Worm (Caenorhabditis elegans): ENCODE data around the gene pals-21.

The pals-21 gene

DNA sequence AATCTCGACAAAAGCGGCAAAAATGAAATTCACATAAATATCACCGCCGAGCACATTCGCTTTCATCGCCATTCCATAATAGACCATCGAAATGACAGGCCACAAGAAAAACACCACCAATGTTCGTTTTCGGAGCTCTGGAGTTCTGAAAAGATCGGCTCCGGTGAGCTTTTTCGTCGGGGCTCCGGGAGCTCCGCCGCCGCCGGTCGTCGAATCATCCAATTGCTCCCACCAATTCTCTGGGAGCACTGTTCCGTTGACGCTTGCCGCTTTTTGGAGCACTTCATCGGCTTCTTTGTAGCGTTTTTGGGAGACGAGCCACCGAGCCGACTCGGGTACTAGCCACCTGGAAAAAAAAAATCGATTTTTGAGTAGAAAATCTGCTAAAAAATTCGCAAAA is 41.0 kb upstream of the pals-21 start:
- TF ChIP-seq ceh-16 (tag; optimal IDR thresholded peaks at IDR 0.05) (no peak), aly-2 (tag; optimal IDR thresholded peaks at IDR 0.05) (no peak), sea-2 (GFP tag; optimal IDR thresholded peaks at IDR 0.05) (no peak), snpc-4 (tag; optimal IDR thresholded peaks at IDR 0.05) (no peak), nhr-77 (tag; optimal IDR thresholded peaks at IDR 0.05) (no peak), tbx-2 (tag; optimal IDR thresholded peaks at IDR 0.05) (no peak)

DNA sequence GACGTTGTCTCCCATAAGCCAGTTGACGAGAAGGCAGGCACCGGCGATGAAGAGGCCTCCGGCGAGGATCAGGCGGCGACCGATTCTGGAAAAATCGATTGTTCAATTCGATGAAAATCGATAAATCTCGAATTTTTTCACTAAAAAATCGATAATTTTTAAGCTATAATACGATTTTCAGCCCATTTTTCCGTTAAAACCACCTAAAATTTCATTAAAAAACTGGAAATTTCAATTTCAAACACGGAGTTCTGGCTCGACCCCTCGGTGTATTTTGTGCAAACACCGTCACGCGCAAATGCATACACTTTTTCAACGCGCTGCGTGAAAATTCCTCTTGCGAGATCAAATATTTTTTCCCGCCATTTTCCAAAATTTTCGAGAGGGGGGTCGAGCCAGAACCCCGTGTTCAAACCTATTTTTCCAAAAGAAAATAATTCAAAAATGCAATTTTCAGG is 40.0 kb upstream of the pals-21 start:
- TF ChIP-seq ceh-28 (tag; optimal IDR thresholded peaks at IDR 0.05), result peak; percentile 55

DNA sequence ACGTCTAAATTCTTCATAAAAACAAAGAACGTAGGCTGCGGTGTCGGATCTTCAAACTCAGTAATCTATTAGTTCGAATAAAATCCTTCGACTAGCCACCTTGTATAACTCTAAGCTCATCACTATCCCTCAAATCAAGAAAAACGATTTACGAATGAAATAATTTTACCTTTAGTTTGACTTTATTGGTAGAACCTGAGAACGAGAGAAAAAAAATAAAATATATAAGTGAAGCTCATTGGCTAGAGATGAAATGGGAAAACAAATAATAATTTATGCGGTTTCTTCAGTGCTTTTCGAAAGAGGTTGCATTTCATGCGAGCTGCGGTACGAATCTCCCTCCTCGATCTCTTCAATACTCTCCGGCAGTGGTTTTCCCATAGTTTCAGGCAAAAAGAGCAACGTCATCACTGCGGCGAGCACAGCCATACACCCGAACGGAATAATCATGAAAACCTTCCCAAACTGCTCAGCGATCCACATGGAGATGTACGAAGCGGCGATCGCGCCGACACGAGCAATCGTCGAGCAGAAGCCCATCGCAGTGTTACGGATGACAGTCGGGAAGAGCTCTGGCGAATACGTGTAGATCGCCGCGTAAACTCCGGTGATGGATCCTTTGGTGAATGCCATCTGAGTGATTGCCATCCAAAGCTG is 39.4 kb upstream of the pals-21 start:
- no peak for TF ChIP-seq nhr-76 (tag; optimal IDR thresholded peaks at IDR 0.05)
- peak; percentile 19 for TF ChIP-seq unc-62 (GFP tag; optimal IDR thresholded peaks at IDR 0.05)
- peak; percentile 18 for TF ChIP-seq nhr-28 (tag; optimal IDR thresholded peaks at IDR 0.05)
- TF ChIP-seq ZK546.5 (tag; optimal IDR thresholded peaks at IDR 0.05), result peak; percentile 57
- TF ChIP-seq fkh-10 (GFP tag; optimal IDR thresholded peaks at IDR 0.05), result no peak
- TF ChIP-seq elt-1 (tag; optimal IDR thresholded peaks at IDR 0.05), result no peak
- TF ChIP-seq ceh-9 (tag; optimal IDR thresholded peaks at IDR 0.05), result no peak
- TF ChIP-seq sea-2 (GFP tag; optimal IDR thresholded peaks at IDR 0.05), result no peak
- peak; percentile 59 for TF ChIP-seq jun-1 (tag; optimal IDR thresholded peaks at IDR 0.05)
- no peak for TF ChIP-seq eor-1 (tag; optimal IDR thresholded peaks at IDR 0.05)
- peak; percentile 64 for TF ChIP-seq pha-4 (tag; optimal IDR thresholded peaks at IDR 0.05)
- no peak for TF ChIP-seq unc-39 (tag; optimal IDR thresholded peaks at IDR 0.05)
- no peak for TF ChIP-seq nhr-12 (tag; optimal IDR thresholded peaks at IDR 0.05)
- TF ChIP-seq ceh-16 (tag; optimal IDR thresholded peaks at IDR 0.05), result no peak
- TF ChIP-seq lin-39 (tag; optimal IDR thresholded peaks at IDR 0.05), result peak; percentile 16
- TF ChIP-seq elt-3 (tag; optimal IDR thresholded peaks at IDR 0.05), result no peak
- no peak for TF ChIP-seq ztf-4 (tag; optimal IDR thresholded peaks at IDR 0.05)
- peak; percentile 88 for TF ChIP-seq lsy-12 (tag; optimal IDR thresholded peaks at IDR 0.05)
- no peak for TF ChIP-seq ztf-11 (tag; optimal IDR thresholded peaks at IDR 0.05)
- TF ChIP-seq elt-2 (tag; optimal IDR thresholded peaks at IDR 0.05), result peak; percentile 59
- no peak for TF ChIP-seq nhr-67 (tag; optimal IDR thresholded peaks at IDR 0.05)
- no peak for TF ChIP-seq nhr-77 (tag; optimal IDR thresholded peaks at IDR 0.05)
- TF ChIP-seq aly-2 (tag; optimal IDR thresholded peaks at IDR 0.05), result peak; percentile 84
- TF ChIP-seq nfya-1 (tag; optimal IDR thresholded peaks at IDR 0.05; ENCODE audit: insufficient read depth), result peak; percentile 31
- TF ChIP-seq hmg-11 (tag; optimal IDR thresholded peaks at IDR 0.05), result no peak
- TF ChIP-seq nhr-25 (tag; optimal IDR thresholded peaks at IDR 0.05), result peak; percentile 9
- no peak for TF ChIP-seq nhr-237 (tag; optimal IDR thresholded peaks at IDR 0.05)
- no peak for TF ChIP-seq nhr-11 (tag; optimal IDR thresholded peaks at IDR 0.05)
- peak; percentile 12 for TF ChIP-seq zag-1 (tag; optimal IDR thresholded peaks at IDR 0.05)
- no peak for TF ChIP-seq egl-27 (tag; optimal IDR thresholded peaks at IDR 0.05)
- TF ChIP-seq pqm-1 (tag; optimal IDR thresholded peaks at IDR 0.05), result peak; percentile 67
- TF ChIP-seq mdl-1 (tag; optimal IDR thresholded peaks at IDR 0.05), result no peak
- peak; percentile 75 for TF ChIP-seq fos-1 (tag; optimal IDR thresholded peaks at IDR 0.05)
- TF ChIP-seq ama-1 (optimal IDR thresholded peaks at IDR 0.05), result peak; percentile 80
- TF ChIP-seq tbx-2 (tag; optimal IDR thresholded peaks at IDR 0.05), result peak; percentile 26
- peak; percentile 26 for TF ChIP-seq nhr-23 (tag; optimal IDR thresholded peaks at IDR 0.05)
- no peak for TF ChIP-seq snpc-4 (tag; optimal IDR thresholded peaks at IDR 0.05)
- TF ChIP-seq ceh-28 (tag; optimal IDR thresholded peaks at IDR 0.05), result peak; percentile 67
- TF ChIP-seq egl-5 (tag; optimal IDR thresholded peaks at IDR 0.05), result no peak
- TF ChIP-seq daf-12 (tag; optimal IDR thresholded peaks at IDR 0.05), result no peak
- TF ChIP-seq mml-1 (tag; optimal IDR thresholded peaks at IDR 0.05), result no peak
- TF ChIP-seq nhr-43 (tag; optimal IDR thresholded peaks at IDR 0.05; ENCODE audit: poor library complexity, severe bottlenecking), result peak; percentile 82
- TF ChIP-seq R02D3.7 (tag; optimal IDR thresholded peaks at IDR 0.05), result peak; percentile 51
- TF ChIP-seq lin-15B (tag; optimal IDR thresholded peaks at IDR 0.05), result no peak
- no peak for TF ChIP-seq fkh-2 (tag; optimal IDR thresholded peaks at IDR 0.05)
- TF ChIP-seq skn-1 (tag; optimal IDR thresholded peaks at IDR 0.05), result no peak
- TF ChIP-seq ceh-82 (tag; optimal IDR thresholded peaks at IDR 0.05), result no peak
